Worm (Caenorhabditis elegans) whole organism, L4 larva: Measurements from ENCODE around the gene C49C3.6.
"Not testable (repeated sequence)": the region's sequence is repeated elsewhere in the genome, so short reads cannot be mapped to it uniquely, and the experiment has no call there.

Experiments used
- ama-1 ChIP-seq: fragments of 150-350 bp; optimal IDR thresholded peaks from 2 replicates; lab custom pipeline; 2014; ENCODE audit warnings: inconsistent platforms, mixed read lengths
- egl-27 ChIP-seq: sonication (generic microtip); optimal IDR thresholded peaks from 3 replicates; lab custom pipeline; 2017; ENCODE audit warnings: missing biosample characterization, missing genetic modification reagents, missing genetic modification characterization
- lin-13 ChIP-seq: fragments of 150-350 bp; optimal IDR thresholded peaks from 2 replicates; lab custom pipeline; 2014; ENCODE audit warnings: missing biosample characterization, missing genetic modification reagents, missing genetic modification characterization
- mxl-2 ChIP-seq: fragments of 200-800 bp; sonication (Bioruptor generic); conservative IDR thresholded peaks from 2 replicates; pipeline ENCODE4 v1.3.6; 2022; ENCODE audit warnings: missing genetic modification reagents, missing genetic modification characterization, missing compliant biosample characterization
- nhr-10 ChIP-seq: fragments of 150-350 bp; optimal IDR thresholded peaks from 2 replicates; lab custom pipeline; 2014; ENCODE audit warnings: missing biosample characterization, missing genetic modification characterization

DNA sequence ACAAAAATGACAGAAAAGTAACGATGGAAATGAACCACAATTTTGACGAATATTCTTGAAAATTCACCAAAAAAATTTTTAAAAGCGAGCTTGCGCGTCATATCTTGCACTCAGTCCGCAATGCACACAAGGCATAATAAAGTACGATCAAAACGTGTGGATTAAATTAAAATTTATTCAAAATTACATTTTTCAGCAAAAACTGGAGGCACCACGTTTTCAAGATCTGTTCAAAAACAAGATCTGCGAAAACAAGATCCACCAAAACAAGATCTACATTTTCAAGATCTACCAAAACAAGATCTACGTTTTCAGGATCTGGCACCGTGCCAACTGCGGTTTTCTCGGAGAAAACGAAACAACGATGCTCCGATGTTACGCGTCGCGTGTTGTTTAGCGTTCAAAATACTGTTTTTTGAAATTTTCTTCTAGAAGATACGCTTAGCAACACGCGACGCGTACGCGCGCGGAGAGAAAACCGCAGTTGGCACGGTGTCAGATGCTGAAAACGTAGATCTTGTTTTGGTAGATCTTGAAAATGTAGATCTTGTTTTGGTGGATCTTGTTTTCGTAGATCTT is 46.7 kb upstream of the C49C3.6 start:
- TF ChIP-seq ama-1 (lab: Kevin White, UChicago); lin-13; egl-27; nhr-10 (tag; lab: Kevin White, UChicago); mxl-2 (GFP tag; lab: Robert Waterston, UW): not testable (repeated sequence)
